Worm (Caenorhabditis elegans): ENCODE measurements around the gene brf-1.

Gene brf-1

DNA sequence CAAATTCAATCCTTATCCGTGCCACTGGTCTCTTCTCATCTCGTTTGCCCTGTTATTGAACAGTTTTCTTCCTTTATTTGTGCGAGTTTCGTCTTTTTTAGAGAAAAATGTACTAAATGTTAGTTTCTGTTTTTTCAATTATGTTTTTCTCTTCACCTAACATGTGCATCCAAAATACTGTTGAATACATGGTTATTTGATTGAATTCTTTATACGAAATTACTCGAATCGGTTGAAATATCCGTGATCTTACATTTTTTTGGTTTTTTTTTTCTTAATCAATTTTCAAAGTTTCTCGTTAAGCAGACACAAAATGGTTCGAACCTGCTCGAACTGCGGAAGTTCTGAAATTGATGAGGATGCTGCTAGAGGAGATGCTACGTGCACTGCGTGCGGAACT lies at the start of gene brf-1:
brf-1 (plus strand) TSS at position 301 of the 400 bp plus-strand sequence.
- no peak for TF ChIP-seq klf-2 (GFP tag; conservative IDR thresholded peaks at IDR 0.05)

DNA sequence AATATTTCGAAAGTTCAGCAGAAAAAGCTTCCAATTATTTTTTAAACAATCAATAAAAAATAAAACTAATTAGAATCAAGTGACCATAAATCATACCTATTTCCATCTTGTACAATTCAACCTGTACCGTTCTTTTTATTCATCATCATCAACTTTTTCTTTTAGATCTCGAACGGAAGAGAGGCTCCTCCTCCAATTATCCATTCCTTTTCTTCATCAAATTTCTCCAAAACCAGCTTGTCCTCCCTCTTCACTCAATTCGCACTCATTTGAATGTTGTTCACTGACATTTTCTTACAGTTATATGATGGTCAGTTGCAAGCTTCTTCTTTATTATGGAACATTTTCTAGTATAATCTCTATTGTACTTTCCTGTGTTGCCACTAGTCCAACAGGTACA lies 43.8 kb upstream of the brf-1 start, which contains the start of gene C30G12.4:
C30G12.4 (plus strand) TSS at position 301 of the 400 bp plus-strand sequence.
- TF ChIP-seq cog-1 (tag; optimal IDR thresholded peaks at IDR 0.05) (no peak), tab-1 (GFP tag; IDR thresholded peaks at IDR 0.05) (no peak), T22C8.4 (GFP tag; IDR thresholded peaks at IDR 0.05) (no peak), ref-1 (GFP tag; conservative IDR thresholded peaks at IDR 0.05) (no peak)

DNA sequence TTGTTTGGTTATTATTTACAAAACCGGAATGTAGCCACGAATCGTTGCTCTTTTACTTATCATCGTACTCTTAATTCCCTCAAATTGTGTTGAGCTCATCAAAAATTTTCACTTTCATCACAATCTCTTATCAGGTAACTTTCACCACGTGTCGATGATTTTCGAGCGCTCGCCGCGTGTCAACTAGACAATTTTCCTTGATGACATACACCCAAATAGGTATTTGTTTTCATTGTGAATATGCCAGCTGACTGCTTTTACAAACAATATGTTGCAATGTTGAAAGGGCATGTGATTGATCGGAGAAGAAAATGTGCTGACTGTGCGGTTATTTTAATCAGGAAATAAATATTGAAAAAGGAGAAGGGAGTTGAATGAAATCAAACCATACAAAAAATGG lies 41.0 kb upstream of the brf-1 start:
- TF ChIP-seq med-1 (GFP tag; optimal IDR thresholded peaks at IDR 0.05; ENCODE audit: insufficient read depth) (no peak), cog-1 (tag; optimal IDR thresholded peaks at IDR 0.05) (no peak), T22C8.4 (GFP tag; IDR thresholded peaks at IDR 0.05) (no peak), flt-1 (GFP tag; IDR thresholded peaks at IDR 0.05) (no peak), ztf-23 (GFP tag; IDR thresholded peaks at IDR 0.05) (no peak), ref-1 (GFP tag; conservative IDR thresholded peaks at IDR 0.05) (no peak), ztf-29 (GFP tag; IDR thresholded peaks at IDR 0.05) (no peak), tab-1 (GFP tag; IDR thresholded peaks at IDR 0.05) (no peak), klf-2 (GFP tag; conservative IDR thresholded peaks at IDR 0.05) (no peak)

DNA sequence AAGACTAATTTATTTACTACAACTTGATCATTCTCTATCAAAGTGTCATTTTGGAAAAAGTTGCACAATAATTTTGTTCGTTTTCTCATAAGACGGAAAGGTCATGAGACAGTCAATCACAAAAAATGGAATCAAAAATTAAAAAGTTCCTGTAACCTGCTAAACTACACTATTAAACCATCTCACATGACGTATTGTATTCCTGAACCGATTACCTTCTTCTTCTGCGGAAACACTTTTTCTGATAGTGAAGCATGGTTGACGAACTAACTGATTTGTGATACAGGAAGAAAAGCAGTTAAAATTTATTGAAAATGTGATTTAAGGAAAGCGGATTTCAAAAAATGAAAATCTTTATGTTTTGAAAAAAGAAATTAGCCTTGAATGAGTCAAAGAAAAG lies 35.9 kb upstream of the brf-1 start:
- TF ChIP-seq ref-1 (GFP tag; conservative IDR thresholded peaks at IDR 0.05), result no peak
- TF ChIP-seq ztf-29 (GFP tag; IDR thresholded peaks at IDR 0.05), result no peak
- no peak for TF ChIP-seq cog-1 (tag; optimal IDR thresholded peaks at IDR 0.05)
- no peak for TF ChIP-seq med-1 (GFP tag; optimal IDR thresholded peaks at IDR 0.05; ENCODE audit: insufficient read depth)
- TF ChIP-seq klf-2 (GFP tag; conservative IDR thresholded peaks at IDR 0.05), result no peak
- no peak for TF ChIP-seq ztf-23 (GFP tag; IDR thresholded peaks at IDR 0.05)

DNA sequence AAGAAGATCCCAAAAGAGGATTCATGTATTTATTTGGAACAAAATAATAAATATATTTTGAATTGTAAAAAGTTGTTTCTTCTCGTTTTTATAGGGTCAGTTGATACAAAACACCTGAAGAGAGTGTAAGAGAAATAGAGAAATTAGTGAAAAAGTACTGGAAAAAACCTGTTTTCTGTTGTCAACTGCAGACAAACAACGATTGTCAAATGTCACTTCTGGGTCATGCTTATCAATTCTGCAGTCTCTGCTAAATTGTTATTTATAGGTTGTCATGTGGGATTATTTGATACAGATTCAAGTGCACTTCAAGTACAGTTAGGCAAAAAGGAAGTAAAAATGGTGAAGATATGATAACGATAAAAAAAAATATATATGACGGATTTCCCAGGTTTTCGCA lies 33.1 kb upstream of the brf-1 start:
- TF ChIP-seq ztf-29 (GFP tag; IDR thresholded peaks at IDR 0.05) (no peak), flt-1 (GFP tag; IDR thresholded peaks at IDR 0.05) (no peak)

DNA sequence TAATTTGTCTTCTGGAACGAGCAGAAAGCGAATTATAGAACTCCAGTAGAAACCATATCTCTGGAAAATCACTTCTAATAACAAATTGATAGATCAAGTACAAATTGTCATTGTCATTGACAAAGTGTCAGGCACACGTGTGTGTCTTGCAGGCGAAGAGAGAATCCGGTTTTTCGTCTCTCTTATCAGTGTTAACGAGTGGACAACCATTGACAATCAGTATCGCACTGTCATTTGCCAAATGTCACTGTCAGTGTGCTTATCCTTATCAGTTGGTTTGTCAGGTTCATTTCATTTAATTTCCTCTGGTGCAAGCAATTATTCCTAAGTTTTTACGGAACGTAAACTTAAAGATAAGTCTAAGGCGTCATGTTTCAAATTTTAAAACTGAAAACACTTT lies 32.1 kb upstream of the brf-1 start:
- TF ChIP-seq flt-1 (GFP tag; IDR thresholded peaks at IDR 0.05) (no peak), cog-1 (tag; optimal IDR thresholded peaks at IDR 0.05) (no peak), ztf-29 (GFP tag; IDR thresholded peaks at IDR 0.05) (no peak), T22C8.4 (GFP tag; IDR thresholded peaks at IDR 0.05) (no peak), tab-1 (GFP tag; IDR thresholded peaks at IDR 0.05) (no peak), med-1 (GFP tag; optimal IDR thresholded peaks at IDR 0.05; ENCODE audit: insufficient read depth) (no peak), klf-2 (GFP tag; conservative IDR thresholded peaks at IDR 0.05) (no peak)

DNA sequence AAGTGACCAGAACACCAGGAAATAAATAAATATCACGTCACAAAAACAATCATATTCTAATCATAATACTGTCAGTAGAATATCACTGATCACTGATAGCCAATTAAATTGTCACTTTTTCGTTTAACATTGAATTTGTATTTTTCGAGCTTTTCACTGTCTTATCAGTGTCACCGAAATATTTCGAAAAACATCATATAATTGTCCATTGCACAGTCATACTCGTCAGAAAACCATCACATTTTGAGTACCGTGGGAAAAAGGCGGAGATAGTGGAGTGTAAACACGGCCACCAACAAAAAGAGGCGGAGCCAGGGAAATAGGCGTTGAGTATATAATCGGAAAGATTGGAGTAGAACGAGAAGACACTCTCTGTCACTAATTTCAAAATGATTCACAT lies 28.4 kb upstream of the brf-1 start:
- TF ChIP-seq ztf-23 (GFP tag; IDR thresholded peaks at IDR 0.05) (no peak), ref-1 (GFP tag; conservative IDR thresholded peaks at IDR 0.05) (no peak), cog-1 (tag; optimal IDR thresholded peaks at IDR 0.05) (no peak), klf-2 (GFP tag; conservative IDR thresholded peaks at IDR 0.05) (no peak), ztf-29 (GFP tag; IDR thresholded peaks at IDR 0.05) (no peak), med-1 (GFP tag; optimal IDR thresholded peaks at IDR 0.05; ENCODE audit: insufficient read depth) (no peak), tab-1 (GFP tag; IDR thresholded peaks at IDR 0.05) (no peak), flt-1 (GFP tag; IDR thresholded peaks at IDR 0.05) (no peak), T22C8.4 (GFP tag; IDR thresholded peaks at IDR 0.05) (no peak)

DNA sequence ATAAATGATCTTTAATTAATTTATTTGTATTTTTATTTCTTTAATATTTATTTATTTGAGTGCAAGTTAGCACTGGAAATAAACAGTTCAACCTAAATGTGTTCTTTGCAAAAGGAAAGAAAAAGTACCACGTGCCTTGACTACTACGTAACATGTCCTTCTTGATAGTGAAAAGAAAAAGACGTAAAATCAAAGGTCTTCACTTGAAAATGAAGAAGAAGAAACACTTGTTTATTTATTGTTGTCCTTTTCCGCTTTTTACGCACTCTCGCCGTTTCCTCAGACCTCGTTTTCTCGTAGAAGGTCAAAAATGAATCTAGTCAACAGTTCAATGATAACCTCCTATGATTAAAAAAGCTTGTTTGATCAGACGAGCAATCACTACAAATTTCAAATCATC lies 27.7 kb upstream of the brf-1 start:
- TF ChIP-seq med-1 (GFP tag; optimal IDR thresholded peaks at IDR 0.05; ENCODE audit: insufficient read depth), result no peak
- TF ChIP-seq ztf-23 (GFP tag; IDR thresholded peaks at IDR 0.05), result no peak

DNA sequence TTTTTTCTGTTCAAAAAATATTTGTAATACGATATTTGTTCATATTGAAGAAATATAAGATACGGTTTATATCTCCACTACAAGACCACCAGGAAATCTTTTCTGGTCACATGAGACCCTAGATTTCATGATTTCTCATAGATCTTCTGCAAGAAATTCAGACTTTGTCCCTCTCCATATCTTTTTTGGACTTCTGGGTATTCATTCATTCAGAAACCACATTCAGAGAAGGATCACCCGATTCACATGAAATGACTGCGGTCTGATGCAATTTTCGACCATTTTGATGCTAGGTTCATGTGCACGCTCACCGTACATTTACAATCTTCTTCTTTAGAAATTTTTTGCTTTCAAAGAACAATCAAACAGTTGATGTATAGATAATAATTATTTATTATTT lies 25.9 kb upstream of the brf-1 start:
- TF ChIP-seq T22C8.4 (GFP tag; IDR thresholded peaks at IDR 0.05) (no peak), ztf-29 (GFP tag; IDR thresholded peaks at IDR 0.05) (no peak), med-1 (GFP tag; optimal IDR thresholded peaks at IDR 0.05; ENCODE audit: insufficient read depth) (no peak), cog-1 (tag; optimal IDR thresholded peaks at IDR 0.05) (no peak), tab-1 (GFP tag; IDR thresholded peaks at IDR 0.05) (no peak), ztf-23 (GFP tag; IDR thresholded peaks at IDR 0.05) (no peak), ref-1 (GFP tag; conservative IDR thresholded peaks at IDR 0.05) (no peak), flt-1 (GFP tag; IDR thresholded peaks at IDR 0.05) (no peak), klf-2 (GFP tag; conservative IDR thresholded peaks at IDR 0.05) (no peak)

DNA sequence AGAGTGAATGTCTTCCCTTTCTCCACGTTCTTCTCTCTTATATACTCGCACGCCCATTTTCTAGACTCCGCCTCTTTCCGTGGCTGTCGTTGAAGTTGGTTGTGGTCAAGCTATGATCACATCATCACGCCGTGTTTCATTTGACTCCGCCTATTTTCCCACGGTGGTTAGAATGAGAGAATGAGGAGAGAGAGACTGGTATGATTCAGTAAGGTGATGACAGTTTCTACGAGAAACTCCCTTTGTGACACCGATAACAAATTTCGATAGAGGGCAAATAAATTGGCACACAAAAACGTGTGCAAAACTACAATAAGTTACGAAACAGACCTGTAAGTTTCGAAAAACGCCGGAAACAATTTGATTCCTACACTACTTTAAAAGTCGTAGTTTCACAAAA lies 25.1 kb upstream of the brf-1 start:
- TF ChIP-seq med-1 (GFP tag; optimal IDR thresholded peaks at IDR 0.05; ENCODE audit: insufficient read depth), result no peak
- no peak for TF ChIP-seq ztf-23 (GFP tag; IDR thresholded peaks at IDR 0.05)
- no peak for TF ChIP-seq T22C8.4 (GFP tag; IDR thresholded peaks at IDR 0.05)
- TF ChIP-seq klf-2 (GFP tag; conservative IDR thresholded peaks at IDR 0.05), result no peak
- TF ChIP-seq ztf-29 (GFP tag; IDR thresholded peaks at IDR 0.05), result no peak
- no peak for TF ChIP-seq ref-1 (GFP tag; conservative IDR thresholded peaks at IDR 0.05)
- no peak for TF ChIP-seq cog-1 (tag; optimal IDR thresholded peaks at IDR 0.05)
- TF ChIP-seq flt-1 (GFP tag; IDR thresholded peaks at IDR 0.05), result no peak
- no peak for TF ChIP-seq tab-1 (GFP tag; IDR thresholded peaks at IDR 0.05)

DNA sequence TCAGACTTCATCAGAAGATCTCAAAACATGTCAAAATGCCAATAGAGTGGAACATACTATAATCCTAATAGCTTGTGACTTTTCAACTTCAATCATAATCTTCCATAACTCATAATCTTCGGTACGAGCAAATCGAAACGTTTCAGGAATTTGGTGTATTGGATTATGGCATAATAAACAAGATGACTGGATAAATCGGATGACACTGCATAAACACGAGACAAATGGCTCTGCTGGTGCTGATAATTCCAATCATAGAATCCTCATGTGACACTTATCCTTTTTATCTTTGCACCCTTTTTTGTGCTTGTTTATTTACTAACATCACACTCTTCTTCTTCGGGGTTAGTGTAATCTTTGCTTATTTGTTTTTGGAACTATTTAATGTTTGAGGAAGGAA lies 22.6 kb upstream of the brf-1 start:
- TF ChIP-seq T22C8.4 (GFP tag; IDR thresholded peaks at IDR 0.05) (no peak), ztf-29 (GFP tag; IDR thresholded peaks at IDR 0.05) (no peak), ref-1 (GFP tag; conservative IDR thresholded peaks at IDR 0.05) (no peak), ztf-23 (GFP tag; IDR thresholded peaks at IDR 0.05) (no peak), tab-1 (GFP tag; IDR thresholded peaks at IDR 0.05) (no peak), klf-2 (GFP tag; conservative IDR thresholded peaks at IDR 0.05) (no peak), flt-1 (GFP tag; IDR thresholded peaks at IDR 0.05) (no peak), med-1 (GFP tag; optimal IDR thresholded peaks at IDR 0.05; ENCODE audit: insufficient read depth) (no peak), cog-1 (tag; optimal IDR thresholded peaks at IDR 0.05) (no peak)

Data from whole organism, midembryonic.